Fruit fly (Drosophila melanogaster) whole organism, embryonic: ENCODE measurements around the gene CG42676.

Source experiments
- Bdp1 ChIP-seq: fragments of 200-800 bp; sonication (Bioruptor generic); optimal IDR thresholded peaks from 3 replicates; lab custom pipeline; 2016; ENCODE audit warnings: missing biosample characterization, missing genetic modification characterization
- CG10267 ChIP-seq: fragments of 200-800 bp; sonication (Bioruptor generic); optimal IDR thresholded peaks from 2 replicates; lab custom pipeline; 2018; ENCODE audit warnings: missing biosample characterization, mild to moderate bottlenecking, missing genetic modification characterization, moderate library complexity
- CG10321 ChIP-seq: fragments of 200-800 bp; sonication (Bioruptor generic); IDR thresholded peaks from 2 replicates; pipeline ENCODE4 v1.3.6; 2022; ENCODE audit warnings: missing biosample characterization, missing genetic modification characterization
- CG11085 ChIP-seq: fragments of 200-800 bp; sonication (Bioruptor generic); IDR thresholded peaks from 2 replicates; pipeline ENCODE4 v1.3.6; 2022; ENCODE audit warnings: missing biosample characterization, missing genetic modification characterization
- CG11247 ChIP-seq: fragments of 200-800 bp; sonication (Bioruptor generic); IDR thresholded peaks from 2 replicates; pipeline ENCODE4 v1.3.6; 2022; ENCODE audit warnings: missing biosample characterization, missing genetic modification characterization
- CG11504 ChIP-seq: fragments of 200-800 bp; sonication (Bioruptor generic); optimal IDR thresholded peaks from 3 replicates; lab custom pipeline; 2019; ENCODE audit warnings: missing biosample characterization, mild to moderate bottlenecking, missing genetic modification characterization, moderate library complexity
- CG11723 ChIP-seq: fragments of 200-800 bp; sonication (Bioruptor generic); optimal IDR thresholded peaks from 2 replicates; lab custom pipeline; 2017; ENCODE audit warnings: missing biosample characterization, mild to moderate bottlenecking, missing genetic modification characterization
- CG13123 ChIP-seq: fragments of 200-800 bp; sonication (Bioruptor generic); optimal IDR thresholded peaks from 2 replicates; lab custom pipeline; 2016; ENCODE audit warnings: missing biosample characterization, missing genetic modification characterization
- CG13775 ChIP-seq: fragments of 200-800 bp; sonication (Bioruptor generic); optimal IDR thresholded peaks from 3 replicates; lab custom pipeline; 2017; ENCODE audit warnings: missing biosample characterization, mild to moderate bottlenecking, missing genetic modification characterization
- CG16813 ChIP-seq: fragments of 200-800 bp; sonication (Bioruptor generic); IDR thresholded peaks from 3 replicates; pipeline ENCODE4 v1.3.6; 2022; ENCODE audit warnings: missing biosample characterization, missing genetic modification characterization; ENCODE audit not compliant: partially characterized antibody
- CG18619 ChIP-seq: fragments of 200-800 bp; sonication (Bioruptor generic); optimal IDR thresholded peaks from 3 replicates; lab custom pipeline; 2017; ENCODE audit warnings: missing biosample characterization, mild to moderate bottlenecking, missing genetic modification characterization
- CG2116 ChIP-seq: fragments of 200-800 bp; sonication (Bioruptor generic); optimal IDR thresholded peaks from 3 replicates; lab custom pipeline; 2018; ENCODE audit warnings: missing biosample characterization, mild to moderate bottlenecking, missing genetic modification characterization
- CG30403 ChIP-seq: fragments of 200-800 bp; sonication (Bioruptor generic); optimal IDR thresholded peaks from 3 replicates; lab custom pipeline; 2016; ENCODE audit warnings: missing biosample characterization, missing genetic modification characterization
- CG3407 ChIP-seq: fragments of 200-800 bp; sonication (Bioruptor generic); optimal IDR thresholded peaks from 2 replicates; lab custom pipeline; 2018; ENCODE audit warnings: missing biosample characterization, mild to moderate bottlenecking, missing genetic modification characterization
- CG34224 ChIP-seq: fragments of 200-800 bp; sonication (Bioruptor generic); IDR thresholded peaks from 3 replicates; pipeline ENCODE4 v1.3.6; 2022; ENCODE audit warnings: missing biosample characterization, missing genetic modification characterization; ENCODE audit not compliant: partially characterized antibody
- CG3995 ChIP-seq: fragments of 200-800 bp; sonication (Bioruptor generic); optimal IDR thresholded peaks from 3 replicates; lab custom pipeline; 2016; ENCODE audit warnings: missing biosample characterization, missing genetic modification characterization
- CG4730 ChIP-seq: fragments of 200-800 bp; sonication (Bioruptor generic); IDR thresholded peaks from 2 replicates; pipeline ENCODE4 v1.3.6; 2022; ENCODE audit warnings: missing biosample characterization, missing genetic modification characterization
- CG9215 ChIP-seq: fragments of 200-800 bp; sonication (Bioruptor generic); IDR thresholded peaks from 2 replicates; pipeline ENCODE4 v1.3.6; 2022; ENCODE audit warnings: missing biosample characterization, missing genetic modification characterization
- CG9437 ChIP-seq: fragments of 200-800 bp; sonication (Bioruptor generic); optimal IDR thresholded peaks from 2 replicates; lab custom pipeline; 2018; ENCODE audit warnings: missing biosample characterization, mild to moderate bottlenecking, missing genetic modification characterization
- CG9817 ChIP-seq: fragments of 200-800 bp; sonication (Bioruptor generic); optimal IDR thresholded peaks from 2 replicates; lab custom pipeline; 2018; ENCODE audit warnings: missing biosample characterization, mild to moderate bottlenecking, missing genetic modification characterization, moderate library complexity
- Camta ChIP-seq: fragments of 200-800 bp; sonication (Bioruptor generic); optimal IDR thresholded peaks from 2 replicates; lab custom pipeline; 2016; ENCODE audit warnings: missing biosample characterization, missing genetic modification characterization
- Chrac-16 ChIP-seq: fragments of 200-800 bp; sonication (Bioruptor generic); optimal IDR thresholded peaks from 3 replicates; lab custom pipeline; 2016; ENCODE audit warnings: missing biosample characterization, missing genetic modification characterization
- CkIIα-i1 ChIP-seq: fragments of 200-800 bp; sonication (Bioruptor generic); IDR thresholded peaks from 2 replicates; pipeline ENCODE4 v1.3.6; 2022; ENCODE audit warnings: missing biosample characterization, missing genetic modification characterization
- D19B ChIP-seq: fragments of 200-800 bp; sonication (Bioruptor generic); optimal IDR thresholded peaks from 2 replicates; lab custom pipeline; 2017; ENCODE audit warnings: missing biosample characterization, mild to moderate bottlenecking, missing genetic modification characterization
- HmgD ChIP-seq: fragments of 200-800 bp; sonication (Bioruptor generic); optimal IDR thresholded peaks from 3 replicates; lab custom pipeline; 2016; ENCODE audit warnings: missing biosample characterization, missing genetic modification characterization
- Kr ChIP-seq: fragments of 200-800 bp; sonication (Bioruptor generic); optimal IDR thresholded peaks from 2 replicates; lab custom pipeline; 2017; ENCODE audit warnings: missing biosample characterization, mild to moderate bottlenecking, missing genetic modification characterization
- MESR4 ChIP-seq: fragments of 200-800 bp; sonication (Bioruptor generic); optimal IDR thresholded peaks from 2 replicates; lab custom pipeline; 2018; ENCODE audit warnings: missing biosample characterization, mild to moderate bottlenecking, missing genetic modification characterization, moderate library complexity
- Med ChIP-seq: fragments of 200-800 bp; sonication (Bioruptor generic); peaks from one replicate; lab custom pipeline; 2016; ENCODE audit warnings: missing biosample characterization, missing genetic modification characterization, mild to moderate bottlenecking, inconsistent platforms, moderate library complexity
- Mrtf ChIP-seq: fragments of 200-800 bp; sonication (Bioruptor generic); IDR thresholded peaks from 3 replicates; pipeline ENCODE4 v1.3.6; 2022; ENCODE audit warnings: missing biosample characterization, missing genetic modification characterization
- Opbp ChIP-seq: fragments of 200-800 bp; sonication (Bioruptor generic); IDR thresholded peaks from 3 replicates; pipeline ENCODE4 v1.3.6; 2022; ENCODE audit warnings: missing biosample characterization, missing genetic modification characterization; ENCODE audit not compliant: partially characterized antibody
- Optix ChIP-seq: fragments of 200-800 bp; sonication (Bioruptor generic); IDR thresholded peaks from 3 replicates; pipeline ENCODE4 v1.3.6; 2022; ENCODE audit warnings: missing biosample characterization, missing genetic modification characterization
- Six4 ChIP-seq: fragments of 200-800 bp; sonication (Bioruptor generic); optimal IDR thresholded peaks from 2 replicates; lab custom pipeline; 2016; ENCODE audit warnings: missing biosample characterization, missing genetic modification characterization
- bsh ChIP-seq, 2 experiments: fragments of 200-800 bp; sonication (Bioruptor generic); optimal IDR thresholded peaks; 2 replicates each; lab custom pipeline; 2017 to 2018; ENCODE audit warnings: mild to moderate bottlenecking in 2 of 2, missing biosample characterization in 2 of 2, missing genetic modification characterization in 2 of 2, moderate library complexity in 1 of 2
- crp ChIP-seq, 2 experiments: fragments of 200-800 bp; sonication (Bioruptor generic); optimal IDR thresholded peaks; 2 replicates in 1 of 2; 3 replicates in 1 of 2; lab custom pipeline; 2017; ENCODE audit warnings: missing biosample characterization in 2 of 2, missing genetic modification characterization in 2 of 2, mild to moderate bottlenecking in 1 of 2, moderate library complexity in 1 of 2
- dimm ChIP-seq: fragments of 200-800 bp; sonication (Bioruptor generic); IDR thresholded peaks from 2 replicates; pipeline ENCODE4 v1.3.6; 2022; ENCODE audit warnings: missing biosample characterization, missing genetic modification characterization
- eyg ChIP-seq: fragments of 200-800 bp; sonication (Bioruptor generic); optimal IDR thresholded peaks from 3 replicates; lab custom pipeline; 2016; ENCODE audit warnings: missing biosample characterization, missing genetic modification characterization
- fru ChIP-seq: fragments of >200 bp; optimal IDR thresholded peaks from 2 replicates; lab custom pipeline; 2017
- gem ChIP-seq: fragments of 200-800 bp; sonication (Bioruptor generic); optimal IDR thresholded peaks from 2 replicates; lab custom pipeline; 2019; ENCODE audit warnings: missing biosample characterization, mild to moderate bottlenecking, missing genetic modification characterization, moderate library complexity
- hb ChIP-seq: fragments of 200-800 bp; sonication (Bioruptor generic); IDR thresholded peaks from 3 replicates; pipeline ENCODE4 v1.3.6; 2022; ENCODE audit warnings: missing biosample characterization, missing genetic modification characterization; ENCODE audit not compliant: partially characterized antibody
- inv ChIP-seq: fragments of 200-800 bp; sonication (Bioruptor generic); IDR thresholded peaks from 2 replicates; pipeline ENCODE4 v1.3.6; 2022; ENCODE audit warnings: missing biosample characterization, missing genetic modification characterization; ENCODE audit not compliant: partially characterized antibody
- klu ChIP-seq: fragments of 200-800 bp; sonication (Bioruptor generic); IDR thresholded peaks from 2 replicates; pipeline ENCODE4 v1.3.6; 2022; ENCODE audit warnings: missing biosample characterization, missing genetic modification characterization
- knrl ChIP-seq: fragments of 200-800 bp; sonication (Bioruptor generic); IDR thresholded peaks from 3 replicates; pipeline ENCODE4 v1.3.6; 2022; ENCODE audit warnings: missing biosample characterization, missing genetic modification characterization; ENCODE audit not compliant: partially characterized antibody
- nerfin-2 ChIP-seq: fragments of 200-800 bp; sonication (Bioruptor generic); IDR thresholded peaks from 2 replicates; pipeline ENCODE4 v1.3.6; 2022; ENCODE audit warnings: missing biosample characterization, missing genetic modification characterization; ENCODE audit not compliant: partially characterized antibody
- sc ChIP-seq, 3 experiments: fragments of >200 bp in 2 of 3; fragments of 200-800 bp in 1 of 3; sonication (Bioruptor generic) in 1 of 3; optimal IDR thresholded peaks; 2 replicates in 2 of 3; 3 replicates in 1 of 3; lab custom pipeline; 2017; ENCODE audit warnings: mild to moderate bottlenecking in 1 of 3, missing biosample characterization in 1 of 3, missing genetic modification characterization in 1 of 3, missing genetic modification reagents in 1 of 3
- sens-2 ChIP-seq: fragments of 200-800 bp; sonication (Bioruptor generic); IDR thresholded peaks from 2 replicates; pipeline ENCODE4 v1.3.6; 2022; ENCODE audit warnings: missing biosample characterization, missing genetic modification characterization
- sr ChIP-seq: fragments of 200-800 bp; sonication (Bioruptor generic); IDR thresholded peaks from 3 replicates; pipeline ENCODE4 v1.3.6; 2022; ENCODE audit warnings: missing biosample characterization, missing genetic modification characterization
- vfl ChIP-seq: fragments of 200-800 bp; sonication (Bioruptor generic); optimal IDR thresholded peaks from 2 replicates; lab custom pipeline; 2016; ENCODE audit warnings: missing biosample characterization, missing genetic modification characterization

Gene CG42676

DNA sequence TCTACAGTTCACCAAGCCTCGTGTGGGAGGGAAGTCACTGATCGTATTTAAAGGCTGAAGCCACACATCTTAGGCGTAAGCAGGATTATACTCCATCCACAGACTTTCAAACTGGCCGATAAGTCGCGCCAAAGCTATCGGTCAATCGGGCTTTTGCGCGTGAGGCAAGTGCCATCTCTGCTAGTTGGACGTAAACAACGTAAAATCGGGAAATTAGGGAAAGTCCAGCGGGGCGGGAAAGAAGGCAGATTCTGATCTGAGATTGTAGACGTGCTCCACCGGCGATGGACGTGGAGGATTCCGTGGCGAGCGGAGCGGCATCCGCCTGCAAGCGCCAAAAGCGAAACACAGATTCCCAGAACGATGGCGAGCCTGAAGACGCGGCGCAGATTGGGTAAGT, 46.8 kb upstream of the CG42676 start, which contains the start of gene CG8001 (continued):
- TF ChIP-seq knrl (GFP tag; lab: Robert Waterston, UW) (peak; percentile 44; the same call in 2 of the 3 replicates), CG10321 (no peak), Mrtf (GFP tag; lab: Robert Waterston, UW) (no peak), sr (no peak), CG9817 (tag; lab: Kevin White, UChicago) (no peak), sc (optimal IDR thresholded peaks at IDR 0.05; lab: Kevin White, UChicago) (no peak), sc (GFP tag; optimal IDR thresholded peaks at IDR 0.05; lab: Kevin White, UChicago) (no peak), crp (GFP tag; optimal IDR thresholded peaks at IDR 0.05; lab: Kevin White, UChicago) (no peak), CG13775 (no peak), fru (lab: Kevin White, UChicago) (no peak), CG9437 (GFP tag; lab: Kevin White, UChicago) (peak; percentile 98), Bdp1 (GFP tag; lab: Kevin White, UChicago) (no peak), CG4730 (GFP tag; lab: Robert Waterston, UW) (no peak), MESR4 (peak; percentile 6), CG30403 (GFP tag; lab: Kevin White, UChicago) (no peak), Kr (GFP tag; lab: Kevin White, UChicago) (no peak), bsh (GFP tag; optimal IDR thresholded peaks at IDR 0.05; lab: Kevin White, UChicago) (no peak), CG9215 (GFP tag; lab: Robert Waterston, UW) (no peak), Opbp (GFP tag; lab: Robert Waterston, UW) (peak; percentile 49; the same call in 2 of the 3 replicates), HmgD (GFP tag; lab: Kevin White, UChicago) (no peak), CG3407 (GFP tag; lab: Kevin White, UChicago) (no peak), Chrac-16 (GFP tag; lab: Kevin White, UChicago) (no peak), Camta (GFP tag; lab: Kevin White, UChicago) (no peak), CG11247 (GFP tag; lab: Robert Waterston, UW) (no peak), nerfin-2 (GFP tag; lab: Robert Waterston, UW) (peak; percentile 36; the same call in 1 of the 2 replicates), dimm (no peak), CG16813 (GFP tag; lab: Robert Waterston, UW) (0 out of 3 replicates have a peak, but pooled peaks have one; percentile 33), CG13123 (GFP tag; lab: Kevin White, UChicago) (no peak), CkIIα-i1 (GFP tag; lab: Robert Waterston, UW) (no peak), CG11723 (GFP tag; lab: Kevin White, UChicago) (no peak), Optix (GFP tag; lab: Robert Waterston, UW) (no peak), klu (GFP tag; lab: Robert Waterston, UW) (no peak), inv (GFP tag; lab: Robert Waterston, UW) (peak; percentile 28; the same call in 1 of the 2 replicates), CG18619 (GFP tag; lab: Kevin White, UChicago) (no peak), Six4 (GFP tag; lab: Kevin White, UChicago) (no peak), vfl (no peak), Med (GFP tag; lab: Kevin White, UChicago) (peak; percentile 75), CG2116 (GFP tag; lab: Kevin White, UChicago) (peak; percentile 13), CG11504 (no peak), CG10267 (tag; lab: Kevin White, UChicago) (no peak), D19B (GFP tag; lab: Kevin White, UChicago) (no peak), CG3995 (GFP tag; lab: Kevin White, UChicago) (no peak), sens-2 (GFP tag; lab: Robert Waterston, UW) (no peak), CG11085 (GFP tag; lab: Robert Waterston, UW) (no peak), hb (GFP tag; lab: Robert Waterston, UW) (peak; percentile 65; the same call in 1 of the 3 replicates), gem (tag; lab: Kevin White, UChicago) (no peak), eyg (GFP tag; lab: Kevin White, UChicago) (no peak), CG34224 (GFP tag; lab: Robert Waterston, UW) (peak; percentile 56; the same call in 2 of the 3 replicates)
- TF ChIP-seq, all 482 proteins: peak for 39
